Worm (Caenorhabditis elegans): ENCODE results near the gene bbs-2.

DNA sequence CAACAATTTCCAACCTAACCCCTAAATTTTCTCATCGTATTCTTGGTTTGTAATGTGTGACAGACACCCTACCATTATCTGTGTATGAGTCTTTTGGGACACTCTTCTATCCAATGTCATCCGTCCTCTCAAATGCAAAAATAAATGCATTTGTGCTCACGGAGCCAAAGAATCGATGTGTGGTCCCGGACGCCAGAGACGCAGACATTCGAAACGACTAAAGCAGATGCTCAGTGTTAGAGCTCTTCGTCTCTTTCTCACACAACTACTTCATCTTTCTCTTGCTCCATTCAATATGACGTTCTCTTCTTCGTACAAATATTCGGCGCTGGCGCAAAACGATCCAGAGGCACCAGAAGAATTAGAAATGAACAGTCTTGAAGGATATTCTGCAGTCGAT, 45.8 kb downstream of the bbs-2 start, which contains the start of gene unc-24:
- TF ChIP-seq nfya-2 (GFP tag; IDR thresholded peaks at IDR 0.05) (no peak), F10E7.11 (tag; optimal IDR thresholded peaks at IDR 0.05) (no peak), snpc-4 (GFP tag; optimal IDR thresholded peaks at IDR 0.05) (no peak), snpc-4 (tag; optimal IDR thresholded peaks at IDR 0.05) (no peak), ama-1 (optimal IDR thresholded peaks at IDR 0.05) (no peak), ama-1 (GFP tag; optimal IDR thresholded peaks at IDR 0.05) (no peak), lin-54 (GFP tag; optimal IDR thresholded peaks at IDR 0.05) (no peak), aptf-3 (GFP tag; IDR thresholded peaks at IDR 0.05) (no peak), F55B11.4 (tag; optimal IDR thresholded peaks at IDR 0.05; ENCODE audit: borderline replicate concordance, insufficient read depth) (no peak), B0035.1 (tag; optimal IDR thresholded peaks at IDR 0.05) (no peak), lag-1 (GFP tag; IDR thresholded peaks at IDR 0.05) (no peak)
